Fruit fly (Drosophila melanogaster) whole organism, embryonic: ENCODE results near the gene Dred.

ENCODE experiments used
- Ada2b ChIP-seq: fragments of 200-800 bp; sonication (Bioruptor generic); IDR thresholded peaks from 2 replicates; pipeline ENCODE4 v1.3.6; 2022; ENCODE audit warnings: missing biosample characterization, missing genetic modification characterization
- Aef1 ChIP-seq: fragments of 200-800 bp; sonication (Bioruptor generic); IDR thresholded peaks from 3 replicates; pipeline ENCODE4 v1.3.6; 2022; ENCODE audit warnings: missing biosample characterization, missing genetic modification characterization
- BEAF-32 ChIP-seq: fragments of 200-800 bp; sonication (Bioruptor generic); optimal IDR thresholded peaks from 3 replicates; lab custom pipeline; 2017; ENCODE audit warnings: missing biosample characterization, missing genetic modification characterization, mild to moderate bottlenecking, moderate library complexity, missing genetic modification reagents
- Bgb ChIP-seq: fragments of 200-800 bp; sonication (Bioruptor generic); IDR thresholded peaks from 2 replicates; pipeline ENCODE4 v1.3.6; 2022; ENCODE audit warnings: missing biosample characterization, missing genetic modification characterization; ENCODE audit not compliant: partially characterized antibody
- CG10366 ChIP-seq: fragments of 200-800 bp; sonication (Bioruptor generic); IDR thresholded peaks from 2 replicates; pipeline ENCODE4 v1.3.6; 2022; ENCODE audit warnings: missing biosample characterization, missing genetic modification characterization
- CG10462 ChIP-seq: fragments of 200-800 bp; sonication (Bioruptor generic); optimal IDR thresholded peaks from 2 replicates; lab custom pipeline; 2016; ENCODE audit warnings: missing biosample characterization, missing genetic modification characterization
- CG13123 ChIP-seq: fragments of 200-800 bp; sonication (Bioruptor generic); optimal IDR thresholded peaks from 2 replicates; lab custom pipeline; 2016; ENCODE audit warnings: missing biosample characterization, missing genetic modification characterization
- CG13424 ChIP-seq: fragments of 200-800 bp; sonication (Bioruptor generic); optimal IDR thresholded peaks from 2 replicates; lab custom pipeline; 2019; ENCODE audit warnings: missing biosample characterization, mild to moderate bottlenecking, missing genetic modification characterization, moderate library complexity
- CG15479 ChIP-seq: fragments of 200-800 bp; sonication (Bioruptor generic); optimal IDR thresholded peaks from 3 replicates; lab custom pipeline; 2019; ENCODE audit warnings: missing biosample characterization, mild to moderate bottlenecking, missing genetic modification characterization, moderate library complexity
- CG17186 ChIP-seq: fragments of 200-800 bp; sonication (Bioruptor generic); optimal IDR thresholded peaks from 3 replicates; lab custom pipeline; 2017; ENCODE audit warnings: missing biosample characterization, missing genetic modification reagents, missing genetic modification characterization
- CG17612 ChIP-seq: fragments of 200-800 bp; sonication (Bioruptor generic); IDR thresholded peaks from 2 replicates; pipeline ENCODE4 v1.3.6; 2022; ENCODE audit warnings: missing biosample characterization, missing genetic modification characterization
- CG17829 ChIP-seq: fragments of 200-800 bp; optimal IDR thresholded peaks from 2 replicates; lab custom pipeline; 2019; ENCODE audit warnings: missing biosample characterization, mild to moderate bottlenecking, missing genetic modification characterization, moderate library complexity
- CG1792 ChIP-seq: fragments of 200-800 bp; sonication (Bioruptor generic); optimal IDR thresholded peaks from 2 replicates; lab custom pipeline; 2016; ENCODE audit warnings: missing biosample characterization, missing genetic modification characterization
- CG2875 ChIP-seq: fragments of 200-800 bp; sonication (Bioruptor generic); optimal IDR thresholded peaks from 2 replicates; lab custom pipeline; 2017; ENCODE audit warnings: missing biosample characterization, mild to moderate bottlenecking, missing genetic modification characterization, missing genetic modification reagents
- CG3065 ChIP-seq: fragments of 200-800 bp; sonication (Bioruptor generic); optimal IDR thresholded peaks from 2 replicates; lab custom pipeline; 2016; ENCODE audit warnings: missing biosample characterization, missing genetic modification characterization
- CG3281 ChIP-seq: fragments of 200-800 bp; sonication (Bioruptor generic); optimal IDR thresholded peaks from 3 replicates; lab custom pipeline; 2017; ENCODE audit warnings: missing biosample characterization, mild to moderate bottlenecking, missing genetic modification characterization
- CG6654 ChIP-seq: fragments of 200-800 bp; sonication (Bioruptor generic); optimal IDR thresholded peaks from 2 replicates; lab custom pipeline; 2017; ENCODE audit warnings: missing biosample characterization, mild to moderate bottlenecking, missing genetic modification characterization
- CG7556 ChIP-seq: fragments of 200-800 bp; sonication (Bioruptor generic); optimal IDR thresholded peaks from 2 replicates; lab custom pipeline; 2017; ENCODE audit warnings: missing biosample characterization, mild to moderate bottlenecking, missing genetic modification characterization
- CG7987 ChIP-seq: fragments of 200-800 bp; sonication (Bioruptor generic); optimal IDR thresholded peaks from 2 replicates; lab custom pipeline; 2018; ENCODE audit warnings: missing biosample characterization, mild to moderate bottlenecking, missing genetic modification characterization, moderate library complexity
- CkIIα-i1 ChIP-seq: fragments of 200-800 bp; sonication (Bioruptor generic); IDR thresholded peaks from 2 replicates; pipeline ENCODE4 v1.3.6; 2022; ENCODE audit warnings: missing biosample characterization, missing genetic modification characterization
- Dfd ChIP-seq, 2 experiments: fragments of >200 bp; optimal IDR thresholded peaks; 2 replicates each; lab custom pipeline; 2017; ENCODE audit warnings: missing biosample characterization in 2 of 2, missing genetic modification characterization in 2 of 2
- Dll ChIP-seq: fragments of 200-800 bp; sonication (Bioruptor generic); IDR thresholded peaks from 4 replicates; pipeline ENCODE4 v1.3.6; 2022; ENCODE audit warnings: missing biosample characterization, missing genetic modification characterization; ENCODE audit not compliant: partially characterized antibody
- Doc2 ChIP-seq: fragments of 200-800 bp; sonication (Bioruptor generic); IDR thresholded peaks from 2 replicates; pipeline ENCODE4 v1.3.6; 2022; ENCODE audit warnings: missing biosample characterization, missing genetic modification characterization
- Ets65A ChIP-seq: fragments of 200-800 bp; sonication (Bioruptor generic); peaks from one replicate; lab custom pipeline; 2016; ENCODE audit warnings: missing biosample characterization, missing genetic modification characterization
- HLH4C ChIP-seq: fragments of 200-800 bp; sonication (Bioruptor generic); IDR thresholded peaks from 3 replicates; pipeline ENCODE4 v1.3.6; 2022; ENCODE audit warnings: missing biosample characterization, missing genetic modification characterization; ENCODE audit not compliant: partially characterized antibody
- Mes4 ChIP-seq: fragments of 200-800 bp; sonication (Bioruptor generic); optimal IDR thresholded peaks from 2 replicates; lab custom pipeline; 2016; ENCODE audit warnings: missing biosample characterization, missing genetic modification characterization
- Mrtf ChIP-seq: fragments of 200-800 bp; sonication (Bioruptor generic); IDR thresholded peaks from 3 replicates; pipeline ENCODE4 v1.3.6; 2022; ENCODE audit warnings: missing biosample characterization, missing genetic modification characterization
- Sin3A ChIP-seq: fragments of >200 bp; optimal IDR thresholded peaks from 2 replicates; lab custom pipeline; 2018
- ab ChIP-seq: fragments of 200-800 bp; sonication (Bioruptor generic); optimal IDR thresholded peaks from 2 replicates; lab custom pipeline; 2016; ENCODE audit warnings: missing biosample characterization, missing genetic modification characterization
- ac ChIP-seq: fragments of 200-800 bp; sonication (Bioruptor generic); optimal IDR thresholded peaks from 3 replicates; lab custom pipeline; 2017; ENCODE audit warnings: missing biosample characterization, mild to moderate bottlenecking, missing genetic modification characterization
- amos ChIP-seq: fragments of 200-800 bp; sonication (Bioruptor generic); IDR thresholded peaks from 2 replicates; pipeline ENCODE4 v1.3.6; 2022; ENCODE audit warnings: missing biosample characterization, missing genetic modification characterization; ENCODE audit not compliant: partially characterized antibody
- cg ChIP-seq: fragments of 200-800 bp; sonication (Bioruptor generic); optimal IDR thresholded peaks from 3 replicates; lab custom pipeline; 2019; ENCODE audit warnings: missing biosample characterization, mild to moderate bottlenecking, missing genetic modification characterization, moderate library complexity
- dan ChIP-seq: fragments of 200-800 bp; sonication (Bioruptor generic); IDR thresholded peaks from 2 replicates; pipeline ENCODE4 v1.3.6; 2022; ENCODE audit warnings: missing biosample characterization, missing genetic modification characterization
- dmrt11E ChIP-seq: fragments of 200-800 bp; sonication (Bioruptor generic); optimal IDR thresholded peaks from 3 replicates; lab custom pipeline; 2018; ENCODE audit warnings: missing biosample characterization, mild to moderate bottlenecking, missing genetic modification characterization, moderate library complexity
- ewg ChIP-seq: fragments of 200-800 bp; sonication (Bioruptor generic); optimal IDR thresholded peaks from 3 replicates; lab custom pipeline; 2017; ENCODE audit warnings: mild to moderate bottlenecking, missing biosample characterization, missing genetic modification reagents, missing genetic modification characterization
- fd3F ChIP-seq: fragments of 200-800 bp; sonication (Bioruptor generic); optimal IDR thresholded peaks from 2 replicates; lab custom pipeline; 2018; ENCODE audit warnings: missing biosample characterization, mild to moderate bottlenecking, missing genetic modification characterization, moderate library complexity
- ftz-f1 ChIP-seq: fragments of 200-800 bp; sonication (Bioruptor generic); optimal IDR thresholded peaks from 2 replicates; lab custom pipeline; 2016; ENCODE audit warnings: missing biosample characterization, missing genetic modification characterization
- hth ChIP-seq: fragments of >200 bp; optimal IDR thresholded peaks from 2 replicates; lab custom pipeline; 2017; ENCODE audit warnings: inconsistent platforms
- jigr1 ChIP-seq: fragments of 200-800 bp; sonication (Bioruptor generic); IDR thresholded peaks from 3 replicates; pipeline ENCODE4 v1.3.6; 2022; ENCODE audit warnings: missing biosample characterization, missing genetic modification characterization
- jumu ChIP-seq: fragments of 200-800 bp; sonication (Bioruptor generic); optimal IDR thresholded peaks from 3 replicates; lab custom pipeline; 2016; ENCODE audit warnings: missing biosample characterization, missing genetic modification characterization
- otp ChIP-seq: fragments of 200-800 bp; sonication (Bioruptor generic); IDR thresholded peaks from 3 replicates; pipeline ENCODE4, ENCODE4 v1.3.6; 2022; ENCODE audit warnings: missing biosample characterization, missing genetic modification characterization
- pfk ChIP-seq: fragments of 200-800 bp; sonication (Bioruptor generic); optimal IDR thresholded peaks from 2 replicates; lab custom pipeline; 2018; ENCODE audit warnings: missing biosample characterization, mild to moderate bottlenecking, missing genetic modification characterization, moderate library complexity
- rib ChIP-seq: fragments of 200-800 bp; sonication (Bioruptor generic); IDR thresholded peaks from 2 replicates; pipeline ENCODE4 v1.3.6; 2022; ENCODE audit warnings: missing biosample characterization, missing genetic modification characterization
- ssp ChIP-seq: fragments of 200-800 bp; sonication (Bioruptor generic); IDR thresholded peaks from 2 replicates; pipeline ENCODE4 v1.3.6; 2022; ENCODE audit warnings: missing biosample characterization, missing genetic modification characterization
- stc ChIP-seq: fragments of 200-800 bp; sonication (Bioruptor generic); IDR thresholded peaks from 2 replicates; pipeline ENCODE4 v1.3.6; 2022; ENCODE audit warnings: missing biosample characterization, missing genetic modification characterization
- tio ChIP-seq: fragments of 200-800 bp; sonication (Bioruptor generic); optimal IDR thresholded peaks from 2 replicates; lab custom pipeline; 2017; ENCODE audit warnings: missing biosample characterization, missing genetic modification characterization, inconsistent platforms
- tna ChIP-seq: fragments of 200-800 bp; sonication (Bioruptor generic); IDR thresholded peaks from 2 replicates; pipeline ENCODE4 v1.3.6; 2022; ENCODE audit warnings: missing biosample characterization, missing genetic modification characterization; ENCODE audit not compliant: partially characterized antibody
- unpg ChIP-seq: fragments of 200-800 bp; sonication (Bioruptor generic); optimal IDR thresholded peaks from 3 replicates; lab custom pipeline; 2018; ENCODE audit warnings: missing biosample characterization, mild to moderate bottlenecking, missing genetic modification characterization, moderate library complexity
- vvl ChIP-seq: fragments of 200-800 bp; sonication (Bioruptor generic); IDR thresholded peaks from 2 replicates; pipeline ENCODE4 v1.3.6; 2022; ENCODE audit warnings: missing biosample characterization, missing genetic modification characterization
- wek ChIP-seq: fragments of 200-800 bp; sonication (Bioruptor generic); optimal IDR thresholded peaks from 3 replicates; lab custom pipeline; 2018; ENCODE audit warnings: missing biosample characterization, mild to moderate bottlenecking, missing genetic modification characterization, moderate library complexity
- wor ChIP-seq: fragments of 200-800 bp; sonication (Bioruptor generic); IDR thresholded peaks from 2 replicates; pipeline ENCODE4 v1.3.6; 2022; ENCODE audit warnings: missing biosample characterization, missing genetic modification characterization

The Dred gene

dm6 chr3L:19552136-19552773, 8.2 kb upstream of the Dred start, which contains the start of the genes Ltn1 and CG9300 (continued):
- TF ChIP-seq amos (GFP tag; lab: Robert Waterston, UW) (peak; percentile 65), Dfd (GFP tag; optimal IDR thresholded peaks at IDR 0.05; lab: Kevin White, UChicago) (no peak), CG3281 (no peak), HLH4C (GFP tag; lab: Robert Waterston, UW) (peak; percentile 43; the same call in 1 of the 3 replicates), jumu (GFP tag; lab: Kevin White, UChicago) (peak; percentile 35), tna (GFP tag; lab: Robert Waterston, UW) (0 out of 2 replicates have a peak, but pooled peaks have one; percentile 33), CG17612 (no peak), BEAF-32 (GFP tag; lab: Kevin White, UChicago) (peak; percentile 69), stc (GFP tag; lab: Robert Waterston, UW) (no peak), Mes4 (GFP tag; lab: Kevin White, UChicago) (peak; percentile 50), Ada2b (GFP tag; lab: Robert Waterston, UW) (no peak), CkIIα-i1 (GFP tag; lab: Robert Waterston, UW) (no peak), vvl (no peak), CG17829 (tag; lab: Kevin White, UChicago) (peak; percentile 47), CG10462 (no peak), CG17186 (peak; percentile 79), dan (GFP tag; lab: Robert Waterston, UW) (no peak), dmrt11E (tag; lab: Kevin White, UChicago) (peak; percentile 3), CG7556 (GFP tag; lab: Kevin White, UChicago) (no peak), jigr1 (no peak), hth (lab: Kevin White, UChicago) (no peak), CG6654 (no peak), ac (GFP tag; lab: Kevin White, UChicago) (no peak), wek (GFP tag; lab: Kevin White, UChicago) (peak; percentile 40), ewg (GFP tag; lab: Kevin White, UChicago) (peak; percentile 61), CG2875 (GFP tag; lab: Kevin White, UChicago) (no peak), pfk (GFP tag; lab: Kevin White, UChicago) (no peak), cg (GFP tag; lab: Kevin White, UChicago) (no peak), ssp (no peak), Aef1 (GFP tag; lab: Robert Waterston, UW) (no peak), Dll (GFP tag; lab: Robert Waterston, UW) (0 out of 4 replicates have a peak, but pooled peaks have one; percentile 42), unpg (no peak), Doc2 (GFP tag; lab: Robert Waterston, UW) (no peak), CG1792 (GFP tag; lab: Kevin White, UChicago) (no peak), ab (no peak), CG13424 (tag; lab: Kevin White, UChicago) (no peak), tio (GFP tag; lab: Kevin White, UChicago) (no peak), CG10366 (no peak), CG7987 (GFP tag; lab: Kevin White, UChicago) (peak; percentile 55), CG3065 (no peak), Ets65A (GFP tag; lab: Kevin White, UChicago) (peak; percentile 90), wor (GFP tag; lab: Robert Waterston, UW) (no peak), ftz-f1 (peak; percentile 73), CG15479 (GFP tag; lab: Kevin White, UChicago) (no peak), Bgb (GFP tag; lab: Robert Waterston, UW) (peak; percentile 46; the same call in 1 of the 2 replicates), CG13123 (GFP tag; lab: Kevin White, UChicago) (no peak), Mrtf (GFP tag; lab: Robert Waterston, UW) (no peak), Sin3A (lab: Kevin White, UChicago) (peak; percentile 83), rib (GFP tag; lab: Robert Waterston, UW) (no peak), otp (GFP tag; lab: Robert Waterston, UW) (0 out of 3 replicates have a peak, but pooled peaks have one; percentile 21), fd3F (GFP tag; lab: Kevin White, UChicago) (no peak)
